Worm (Caenorhabditis elegans) whole organism, L1 larva: ENCODE data around the gene T12B5.15.

ENCODE experiments used
- C16A3.4 ChIP-seq: fragments of 150-350 bp; optimal IDR thresholded peaks from 2 replicates; lab custom pipeline; 2014; ENCODE audit warnings: missing biosample characterization, missing genetic modification characterization
- C34B4.2 ChIP-seq: sonication (generic microtip); optimal IDR thresholded peaks from 2 replicates; lab custom pipeline; 2017; ENCODE audit warnings: mild to moderate bottlenecking, missing genetic modification characterization, missing compliant biosample characterization
- aha-1 ChIP-seq: fragments of 150-350 bp; optimal IDR thresholded peaks from 2 replicates; lab custom pipeline; 2014; ENCODE audit warnings: missing biosample characterization, missing genetic modification characterization
- ceh-82 ChIP-seq, 3 experiments: fragments of 150-350 bp in 1 of 3; sonication (generic microtip) in 2 of 3; optimal IDR thresholded peaks; 2 replicates each; lab custom pipeline; 2014 to 2017; ENCODE audit warnings: missing biosample characterization in 3 of 3, missing genetic modification characterization in 3 of 3
- dpl-1 ChIP-seq, 3 experiments: fragments of 150-350 bp in 2 of 3; sonication (generic microtip) in 1 of 3; optimal IDR thresholded peaks; 2 replicates each; lab custom pipeline; 2014 to 2017; ENCODE audit warnings: missing biosample characterization in 3 of 3, missing genetic modification characterization in 3 of 3, missing genetic modification reagents in 3 of 3
- elt-3 ChIP-seq, 6 experiments: fragments of 150-350 bp in 1 of 6; sonication (generic microtip); optimal IDR thresholded peaks; 2 replicates each; lab custom pipeline; 2017 to 2018; ENCODE audit warnings: missing biosample characterization in 6 of 6, missing genetic modification characterization in 6 of 6, inconsistent platforms in 1 of 6
- lir-3 ChIP-seq: sonication (generic microtip); optimal IDR thresholded peaks from 2 replicates; lab custom pipeline; 2016; ENCODE audit warnings: mild to moderate bottlenecking, missing genetic modification characterization, moderate library complexity, missing compliant biosample characterization; ENCODE audit not compliant: poor library complexity
- nhr-12 ChIP-seq: sonication (generic microtip); optimal IDR thresholded peaks from 2 replicates; lab custom pipeline; 2017; ENCODE audit warnings: missing biosample characterization, missing genetic modification characterization
- nhr-20 ChIP-seq: sonication (generic microtip); optimal IDR thresholded peaks from 2 replicates; lab custom pipeline; 2016; ENCODE audit warnings: mild to moderate bottlenecking, missing genetic modification characterization, missing compliant biosample characterization
- nhr-237 ChIP-seq: fragments of 150-350 bp; optimal IDR thresholded peaks from 2 replicates; lab custom pipeline; 2014; ENCODE audit warnings: missing biosample characterization, missing genetic modification characterization
- nhr-85 ChIP-seq: sonication (generic microtip); peaks from one replicate; lab custom pipeline; 2016; ENCODE audit warnings: missing genetic modification characterization, inconsistent platforms, missing compliant biosample characterization
- pax-3 ChIP-seq: fragments of 200-800 bp; sonication (Bioruptor generic); optimal IDR thresholded peaks from 2 replicates; lab custom pipeline; 2018; ENCODE audit warnings: mild to moderate bottlenecking, missing genetic modification characterization, moderate library complexity, missing compliant biosample characterization
- tbx-2 ChIP-seq: sonication (generic microtip); optimal IDR thresholded peaks from 2 replicates; lab custom pipeline; 2016; ENCODE audit warnings: missing genetic modification characterization, missing compliant biosample characterization
- tlp-1 ChIP-seq: fragments of 150-350 bp; optimal IDR thresholded peaks from 2 replicates; lab custom pipeline; 2014; ENCODE audit warnings: missing biosample characterization, missing genetic modification characterization

ce11 chrIII:1002510-1002909, 48.1 kb upstream of the T12B5.15 start, which contains the start of gene clec-150:
- TF ChIP-seq nhr-20 (tag; lab: Kevin White, UChicago): peak; percentile 5
- no peak for TF ChIP-seq C16A3.4 (tag; lab: Kevin White, UChicago)
- no peak for TF ChIP-seq tbx-2 (tag; lab: Kevin White, UChicago)
- no peak for TF ChIP-seq nhr-12
- no peak for TF ChIP-seq elt-3 (tag; optimal IDR thresholded peaks at IDR 0.05; lab: Kevin White, UChicago)
- no peak for TF ChIP-seq nhr-237 (tag; lab: Kevin White, UChicago)
- no peak for TF ChIP-seq ceh-82 (tag; optimal IDR thresholded peaks at IDR 0.05; lab: Kevin White, UChicago)
- no peak for TF ChIP-seq dpl-1 (GFP tag; optimal IDR thresholded peaks at IDR 0.05; lab: Kevin White, UChicago)
- no peak for TF ChIP-seq pax-3 (tag; lab: Kevin White, UChicago)
- TF ChIP-seq aha-1 (tag; lab: Kevin White, UChicago): no peak
- TF ChIP-seq C34B4.2 (tag; lab: Kevin White, UChicago): no peak
- no peak for TF ChIP-seq nhr-85
- TF ChIP-seq lir-3 (tag; lab: Kevin White, UChicago): no peak
- no peak for TF ChIP-seq tlp-1 (tag; lab: Kevin White, UChicago)
